Worm (Caenorhabditis elegans) whole organism, L3 larva: ENCODE results near the gene clec-119.
A peak's percentile ranks its signal among the peaks of the same experiment; 100 is the strongest.
"Not testable (repeated sequence)": the region's sequence is repeated elsewhere in the genome, so short reads cannot be mapped to it uniquely, and the experiment has no call there.

Source experiments
- R02D3.7 ChIP-seq: fragments of 150-350 bp; optimal IDR thresholded peaks from 2 replicates; lab custom pipeline; 2014; ENCODE audit warnings: missing biosample characterization, missing genetic modification characterization
- ZK546.5 ChIP-seq: sonication (generic microtip); optimal IDR thresholded peaks from 2 replicates; lab custom pipeline; 2017; ENCODE audit warnings: missing biosample characterization, missing genetic modification characterization
- aly-2 ChIP-seq: fragments of 150-350 bp; optimal IDR thresholded peaks from 2 replicates; lab custom pipeline; 2014; ENCODE audit warnings: missing biosample characterization, missing genetic modification characterization
- ama-1 ChIP-seq: fragments of 150-350 bp; optimal IDR thresholded peaks from 2 replicates; lab custom pipeline; 2018
- ceh-16 ChIP-seq: sonication (generic microtip); optimal IDR thresholded peaks from 2 replicates; lab custom pipeline; 2017; ENCODE audit warnings: missing biosample characterization, missing genetic modification characterization
- ceh-28 ChIP-seq: fragments of 150-350 bp; optimal IDR thresholded peaks from 2 replicates; lab custom pipeline; 2014; ENCODE audit warnings: missing biosample characterization, missing genetic modification reagents, missing genetic modification characterization
- ceh-82 ChIP-seq: fragments of 150-350 bp; optimal IDR thresholded peaks from 2 replicates; lab custom pipeline; 2014; ENCODE audit warnings: missing biosample characterization, missing genetic modification characterization
- ceh-9 ChIP-seq: sonication (generic microtip); optimal IDR thresholded peaks from 2 replicates; lab custom pipeline; 2018; ENCODE audit warnings: missing biosample characterization, missing genetic modification characterization
- egl-27 ChIP-seq: sonication (generic microtip); optimal IDR thresholded peaks from 4 replicates; lab custom pipeline; 2017; ENCODE audit warnings: missing biosample characterization, missing genetic modification reagents, missing genetic modification characterization
- egl-5 ChIP-seq: fragments of 150-350 bp; optimal IDR thresholded peaks from 2 replicates; lab custom pipeline; 2017; ENCODE audit warnings: missing biosample characterization, missing genetic modification reagents, missing genetic modification characterization, inconsistent platforms
- elt-3 ChIP-seq, 3 experiments: fragments of 150-350 bp in 1 of 3; sonication (generic microtip) in 2 of 3; optimal IDR thresholded peaks; 2 replicates in 2 of 3; 4 replicates in 1 of 3; lab custom pipeline; 2014 to 2017; ENCODE audit warnings: missing biosample characterization in 3 of 3, missing genetic modification characterization in 3 of 3
- eor-1 ChIP-seq, 2 experiments: fragments of 150-350 bp; optimal IDR thresholded peaks; 2 replicates each; lab custom pipeline; 2014 to 2018; ENCODE audit warnings: missing biosample characterization in 2 of 2, missing genetic modification characterization in 2 of 2
- fkh-10 ChIP-seq: sonication (generic microtip); optimal IDR thresholded peaks from 2 replicates; lab custom pipeline; 2017; ENCODE audit warnings: missing biosample characterization, missing genetic modification reagents, missing genetic modification characterization
- fkh-2 ChIP-seq: fragments of 150-350 bp; optimal IDR thresholded peaks from 2 replicates; lab custom pipeline; 2014; ENCODE audit warnings: missing biosample characterization, missing genetic modification reagents, missing genetic modification characterization
- hmg-11 ChIP-seq: sonication (generic microtip); optimal IDR thresholded peaks from 2 replicates; lab custom pipeline; 2016; ENCODE audit warnings: missing genetic modification characterization, missing compliant biosample characterization
- lin-39 ChIP-seq: fragments of 150-350 bp; optimal IDR thresholded peaks from 2 replicates; lab custom pipeline; 2018; ENCODE audit warnings: missing biosample characterization, missing genetic modification reagents, missing genetic modification characterization
- lsy-12 ChIP-seq: sonication (generic microtip); optimal IDR thresholded peaks from 2 replicates; lab custom pipeline; 2016; ENCODE audit warnings: mild to moderate bottlenecking, missing genetic modification characterization, missing compliant biosample characterization
- mdl-1 ChIP-seq: fragments of 150-350 bp; optimal IDR thresholded peaks from 2 replicates; lab custom pipeline; 2014; ENCODE audit warnings: missing biosample characterization, missing genetic modification characterization
- mml-1 ChIP-seq: fragments of 150-350 bp; sonication (generic microtip); optimal IDR thresholded peaks from 3 replicates; lab custom pipeline; 2014; ENCODE audit warnings: missing biosample characterization, missing genetic modification characterization
- nfya-1 ChIP-seq: sonication (generic microtip); optimal IDR thresholded peaks from 2 replicates; lab custom pipeline; 2017; ENCODE audit warnings: missing genetic modification characterization, mild to moderate bottlenecking, missing compliant biosample characterization, antibody characterized with exemption, moderate library complexity; ENCODE audit not compliant: insufficient read depth
- nhr-12 ChIP-seq: fragments of 150-350 bp; optimal IDR thresholded peaks from 2 replicates; lab custom pipeline; 2014; ENCODE audit warnings: missing biosample characterization, missing genetic modification characterization
- nhr-23 ChIP-seq: fragments of 150-350 bp; optimal IDR thresholded peaks from 2 replicates; lab custom pipeline; 2014; ENCODE audit warnings: missing biosample characterization, missing genetic modification reagents, missing genetic modification characterization
- nhr-237 ChIP-seq: fragments of 150-350 bp; optimal IDR thresholded peaks from 2 replicates; lab custom pipeline; 2014; ENCODE audit warnings: missing biosample characterization, missing genetic modification characterization
- nhr-25 ChIP-seq: sonication (generic microtip); optimal IDR thresholded peaks from 2 replicates; lab custom pipeline; 2017; ENCODE audit warnings: missing biosample characterization, missing genetic modification characterization
- nhr-43 ChIP-seq: sonication (generic microtip); optimal IDR thresholded peaks from 2 replicates; lab custom pipeline; 2016; ENCODE audit warnings: mild to moderate bottlenecking, missing genetic modification characterization, missing compliant biosample characterization; ENCODE audit not compliant: poor library complexity, severe bottlenecking
- nhr-67 ChIP-seq: fragments of 150-350 bp; optimal IDR thresholded peaks from 2 replicates; lab custom pipeline; 2014; ENCODE audit warnings: missing biosample characterization, missing genetic modification characterization
- nhr-77 ChIP-seq: fragments of 150-350 bp; optimal IDR thresholded peaks from 2 replicates; lab custom pipeline; 2014; ENCODE audit warnings: missing biosample characterization, missing genetic modification characterization
- snpc-4 ChIP-seq: fragments of 150-350 bp; optimal IDR thresholded peaks from 2 replicates; lab custom pipeline; 2014; ENCODE audit warnings: missing biosample characterization, missing genetic modification characterization
- unc-39 ChIP-seq: sonication (generic microtip); optimal IDR thresholded peaks from 4 replicates; lab custom pipeline; 2017; ENCODE audit warnings: missing biosample characterization, missing genetic modification characterization
- zag-1 ChIP-seq: fragments of 150-350 bp; optimal IDR thresholded peaks from 2 replicates; lab custom pipeline; 2014; ENCODE audit warnings: missing biosample characterization, missing genetic modification characterization
- ztf-11 ChIP-seq: fragments of 150-350 bp; optimal IDR thresholded peaks from 2 replicates; lab custom pipeline; 2014; ENCODE audit warnings: missing biosample characterization, missing genetic modification characterization
- ztf-4 ChIP-seq: fragments of 150-350 bp; optimal IDR thresholded peaks from 2 replicates; lab custom pipeline; 2014; ENCODE audit warnings: missing biosample characterization, missing genetic modification characterization

Gene clec-119

DNA sequence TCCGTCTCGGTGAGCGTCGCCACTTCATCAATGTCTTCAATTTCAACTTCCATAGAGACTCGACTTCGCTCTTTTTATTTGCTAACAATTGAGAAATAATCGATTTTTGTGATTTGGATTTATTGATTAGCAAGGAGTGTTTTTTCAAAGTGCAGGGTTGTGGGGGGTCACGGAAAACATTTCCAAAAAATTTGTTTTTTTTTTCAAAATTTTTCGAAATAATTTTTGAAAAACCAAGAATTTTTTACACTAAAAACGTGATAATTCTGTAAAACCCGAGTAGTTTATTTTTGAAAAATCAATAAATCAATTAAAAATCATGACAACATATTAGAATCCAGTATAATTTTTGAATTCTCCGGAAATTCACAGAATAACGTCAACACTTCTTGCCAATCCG, 19.7 kb downstream of the clec-119 start, which contains the start of gene Y57G7A.5:
Y57G7A.5 (minus strand) TSS at position 101 of the 400 bp plus-strand sequence.
- TF ChIP-seq ceh-28 (tag; lab: Kevin White, UChicago) (peak; percentile 24), fkh-10 (GFP tag; lab: Kevin White, UChicago) (no peak)

DNA sequence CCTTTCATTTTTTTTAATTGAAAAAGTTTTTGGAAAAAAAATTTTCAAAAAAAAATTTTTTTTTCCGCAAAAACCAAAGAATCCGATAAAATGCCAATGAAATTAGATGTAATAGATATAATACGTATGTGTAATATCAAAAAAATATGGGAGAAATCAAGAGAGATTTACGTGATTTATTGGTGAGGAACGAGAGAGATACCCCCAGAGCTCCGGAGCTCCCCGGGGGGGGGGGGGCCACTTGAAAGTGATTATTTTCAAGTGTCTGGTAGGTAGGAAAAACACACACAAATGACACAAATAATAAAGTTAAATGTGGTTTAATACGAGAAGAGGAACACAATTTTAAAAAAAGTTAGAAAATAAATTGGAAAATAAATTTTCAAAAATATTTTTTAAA, 21.0 kb downstream of the clec-119 start, which contains the start of gene Y57G7A.11:
Y57G7A.11 (minus strand) TSS at position 101 of the 400 bp plus-strand sequence.
- no peak for TF ChIP-seq egl-5 (tag; lab: Kevin White, UChicago)
- TF ChIP-seq nhr-67 (tag; lab: Kevin White, UChicago): no peak
- TF ChIP-seq elt-3 (tag; optimal IDR thresholded peaks at IDR 0.05; lab: Kevin White, UChicago): no peak
- no peak for TF ChIP-seq ZK546.5
- no peak for TF ChIP-seq ama-1
- no peak for TF ChIP-seq ceh-28 (tag; lab: Kevin White, UChicago)
- no peak for TF ChIP-seq ztf-4 (tag; lab: Kevin White, UChicago)
- TF ChIP-seq nhr-77: no peak
- TF ChIP-seq egl-27 (tag; lab: Kevin White, UChicago): no peak

DNA sequence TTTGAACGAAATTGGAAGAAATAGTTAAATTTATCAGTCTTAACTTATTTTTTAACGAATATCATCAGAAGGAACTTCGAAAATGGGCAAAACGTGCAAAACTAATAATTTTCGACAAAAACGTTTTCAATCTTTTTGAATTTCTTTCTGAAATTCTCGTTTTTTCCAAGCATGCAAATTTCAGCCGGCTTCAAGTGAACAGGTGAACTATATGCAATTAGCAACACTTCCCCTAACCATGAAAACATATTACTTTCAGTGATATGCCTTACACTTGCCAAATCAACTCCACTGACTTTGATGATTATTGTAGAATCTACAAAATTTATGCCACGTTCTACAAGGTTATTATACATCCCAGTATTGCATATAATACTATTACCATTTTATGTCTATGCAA, 22.6 kb downstream of the clec-119 start, which contains the start of gene srz-63:
srz-63 (plus strand) TSS at position 301 of the 400 bp plus-strand sequence.
- not testable (repeated sequence) for TF ChIP-seq unc-39; ama-1; nhr-43 (tag; lab: Kevin White, UChicago)

DNA sequence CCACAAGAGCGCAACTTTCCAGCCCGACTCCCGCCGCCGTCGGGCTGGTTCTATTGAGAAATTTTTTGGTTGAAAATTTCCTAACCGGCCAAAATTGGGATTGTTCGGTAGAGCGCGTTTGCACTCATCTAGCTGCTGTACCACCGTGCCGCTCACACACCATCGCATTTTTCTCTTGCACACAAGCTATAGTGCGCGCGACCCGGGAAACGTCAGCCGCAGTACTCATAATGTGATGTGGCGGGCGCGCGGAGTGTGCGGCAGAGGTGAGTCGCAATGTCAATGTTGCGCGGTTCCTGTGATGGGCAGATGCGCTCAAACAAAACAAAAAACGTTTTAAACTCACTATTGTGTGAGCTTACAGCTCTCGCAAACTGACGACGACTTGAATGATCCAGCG, 29.2 kb downstream of the clec-119 start:
- no peak for TF ChIP-seq ceh-16 (tag; lab: Kevin White, UChicago)
- TF ChIP-seq nhr-25: no peak
- no peak for TF ChIP-seq nhr-67 (tag; lab: Kevin White, UChicago)
- no peak for TF ChIP-seq nhr-43 (tag; lab: Kevin White, UChicago)
- no peak for TF ChIP-seq elt-3 (tag; optimal IDR thresholded peaks at IDR 0.05; lab: Kevin White, UChicago)
- TF ChIP-seq ztf-11 (tag; lab: Kevin White, UChicago): no peak
- TF ChIP-seq lsy-12 (tag; lab: Kevin White, UChicago): no peak
- TF ChIP-seq ceh-9: no peak

DNA sequence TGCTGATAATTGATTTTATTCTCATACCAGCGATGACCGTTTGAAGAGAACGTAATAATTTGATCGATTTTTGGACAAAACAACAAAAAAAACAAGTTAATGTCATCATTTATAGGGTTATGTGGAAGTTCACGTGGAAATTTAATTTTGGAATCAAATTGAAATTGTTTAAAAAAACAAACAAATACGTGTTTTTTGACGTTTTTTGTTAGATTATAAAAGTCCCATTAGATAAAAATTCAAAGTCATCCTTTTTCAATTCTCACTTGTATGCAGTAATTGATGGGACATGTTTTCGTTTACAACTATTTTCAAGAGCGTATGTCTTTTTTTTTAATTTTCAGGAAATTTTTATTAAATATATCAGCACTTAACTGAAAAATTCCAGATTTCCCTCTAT, 29.8 kb downstream of the clec-119 start, which contains the start of the genes Y57G7A.6 and Y57G7A.3:
Y57G7A.6 (minus strand) TSS at position 101 of the 400 bp plus-strand sequence.
Y57G7A.3 (plus strand) TSS at position 269 of the 400 bp plus-strand sequence.
- TF ChIP-seq nhr-237 (tag; lab: Kevin White, UChicago): no peak
- no peak for TF ChIP-seq lin-39 (tag; lab: Kevin White, UChicago)
- no peak for TF ChIP-seq ceh-9
- TF ChIP-seq nhr-77: no peak
- no peak for TF ChIP-seq egl-5 (tag; lab: Kevin White, UChicago)
- no peak for TF ChIP-seq fkh-2 (tag; lab: Kevin White, UChicago)
- no peak for TF ChIP-seq ceh-82 (tag; lab: Kevin White, UChicago)
- TF ChIP-seq nhr-12 (tag; lab: Kevin White, UChicago): no peak
- TF ChIP-seq hmg-11 (tag; lab: Kevin White, UChicago): no peak
- no peak for TF ChIP-seq egl-27 (tag; lab: Kevin White, UChicago)
- no peak for TF ChIP-seq aly-2 (tag; lab: Kevin White, UChicago)
- no peak for TF ChIP-seq R02D3.7 (tag; lab: Kevin White, UChicago)
- TF ChIP-seq nhr-23: no peak
- TF ChIP-seq, all 47 proteins: peak for 0

DNA sequence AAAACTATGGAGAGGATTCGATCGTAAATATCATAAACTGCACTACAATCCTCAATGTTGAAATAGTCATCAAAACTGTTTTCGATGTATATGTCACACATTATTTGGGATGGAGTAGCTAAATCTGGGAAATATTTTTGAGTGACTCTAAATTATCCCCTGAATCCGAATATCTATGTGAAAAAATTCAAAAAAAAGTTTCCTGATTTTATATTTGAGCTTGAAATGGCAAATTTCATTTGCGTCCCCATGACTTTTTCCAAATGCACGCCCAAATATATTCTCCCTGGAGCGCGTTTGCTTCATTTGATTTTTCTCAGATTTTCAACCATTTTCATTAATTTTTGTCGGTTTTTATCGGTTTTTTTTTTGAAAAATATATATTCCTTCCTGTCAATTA, 37.4 kb downstream of the clec-119 start, which contains the start of gene srz-64:
srz-64 (minus strand) TSS at position 101 of the 400 bp plus-strand sequence.
- TF ChIP-seq nhr-237 (tag; lab: Kevin White, UChicago) (no peak), snpc-4 (tag; lab: Kevin White, UChicago) (no peak), ama-1 (no peak), nhr-25 (no peak), mml-1 (no peak), nfya-1 (tag; lab: Kevin White, UChicago) (no peak), ceh-28 (tag; lab: Kevin White, UChicago) (no peak), egl-27 (tag; lab: Kevin White, UChicago) (no peak), eor-1 (tag; optimal IDR thresholded peaks at IDR 0.05; lab: Kevin White, UChicago) (no peak), nhr-77 (no peak), mdl-1 (tag; lab: Kevin White, UChicago) (no peak), ZK546.5 (no peak), zag-1 (tag; lab: Kevin White, UChicago) (no peak)
